Worm (Caenorhabditis elegans) whole organism, L2 larva: Measurements from ENCODE around the gene tftc-3.

ENCODE experiments used
- C34F6.9 ChIP-seq: fragments of 150-350 bp; optimal IDR thresholded peaks from 2 replicates; lab custom pipeline; 2014; ENCODE audit warnings: missing biosample characterization, missing genetic modification characterization
- F13H6.1 ChIP-seq: sonication (generic microtip); optimal IDR thresholded peaks from 2 replicates; lab custom pipeline; 2016; ENCODE audit warnings: missing genetic modification characterization, missing compliant biosample characterization
- R02D3.7 ChIP-seq: fragments of 150-350 bp; optimal IDR thresholded peaks from 2 replicates; lab custom pipeline; 2014; ENCODE audit warnings: missing biosample characterization, missing genetic modification characterization
- alr-1 ChIP-seq: fragments of 150-350 bp; optimal IDR thresholded peaks from 2 replicates; lab custom pipeline; 2014; ENCODE audit warnings: missing biosample characterization, missing genetic modification characterization
- aly-2 ChIP-seq: fragments of 150-350 bp; optimal IDR thresholded peaks from 2 replicates; lab custom pipeline; 2014; ENCODE audit warnings: missing biosample characterization, missing genetic modification characterization
- ama-1 ChIP-seq: fragments of 150-350 bp; optimal IDR thresholded peaks from 2 replicates; lab custom pipeline; 2018; ENCODE audit warnings: inconsistent platforms
- blmp-1 ChIP-seq: sonication (generic microtip); optimal IDR thresholded peaks from 2 replicates; lab custom pipeline; 2017; ENCODE audit warnings: missing genetic modification characterization, mild to moderate bottlenecking, missing compliant biosample characterization, antibody characterized with exemption, moderate library complexity; ENCODE audit not compliant: insufficient read depth
- ceh-16 ChIP-seq: fragments of 150-350 bp; optimal IDR thresholded peaks from 2 replicates; lab custom pipeline; 2014; ENCODE audit warnings: missing biosample characterization, missing genetic modification characterization
- ceh-82 ChIP-seq: fragments of 150-350 bp; optimal IDR thresholded peaks from 2 replicates; lab custom pipeline; 2014; ENCODE audit warnings: missing biosample characterization, missing genetic modification characterization
- crh-2 ChIP-seq: sonication (generic microtip); optimal IDR thresholded peaks from 2 replicates; lab custom pipeline; 2017; ENCODE audit warnings: missing biosample characterization, missing genetic modification characterization
- dmd-4 ChIP-seq: sonication (generic microtip); optimal IDR thresholded peaks from 2 replicates; lab custom pipeline; 2017; ENCODE audit warnings: missing biosample characterization, missing genetic modification characterization
- egl-27 ChIP-seq: sonication (generic microtip); optimal IDR thresholded peaks from 3 replicates; lab custom pipeline; 2017; ENCODE audit warnings: missing biosample characterization, missing genetic modification reagents, missing genetic modification characterization
- elt-1 ChIP-seq: fragments of 150-350 bp; optimal IDR thresholded peaks from 2 replicates; lab custom pipeline; 2014; ENCODE audit warnings: missing biosample characterization, missing genetic modification characterization
- elt-3 ChIP-seq: sonication (generic microtip); optimal IDR thresholded peaks from 2 replicates; lab custom pipeline; 2017; ENCODE audit warnings: missing biosample characterization, missing genetic modification characterization
- gmeb-1 ChIP-seq: fragments of 150-350 bp; optimal IDR thresholded peaks from 2 replicates; lab custom pipeline; 2014; ENCODE audit warnings: missing biosample characterization, missing genetic modification characterization
- lin-11 ChIP-seq: fragments of 150-350 bp; sonication (generic microtip); optimal IDR thresholded peaks from 2 replicates; lab custom pipeline; 2014; ENCODE audit warnings: missing biosample characterization, missing genetic modification characterization, inconsistent platforms, mixed read lengths
- lin-13 ChIP-seq: fragments of 150-350 bp; optimal IDR thresholded peaks from 2 replicates; lab custom pipeline; 2014; ENCODE audit warnings: missing biosample characterization, missing genetic modification reagents, missing genetic modification characterization
- lin-39 ChIP-seq: fragments of 150-350 bp; optimal IDR thresholded peaks from 2 replicates; lab custom pipeline; 2014; ENCODE audit warnings: missing biosample characterization, missing genetic modification reagents, missing genetic modification characterization
- lsy-2 ChIP-seq, 2 experiments: fragments of 150-350 bp in 1 of 2; sonication (generic microtip) in 1 of 2; optimal IDR thresholded peaks; 2 replicates each; lab custom pipeline; 2014 to 2017; ENCODE audit warnings: missing biosample characterization in 2 of 2, missing genetic modification characterization in 2 of 2
- mab-5 ChIP-seq: fragments of 150-350 bp; optimal IDR thresholded peaks from 2 replicates; lab custom pipeline; 2014; ENCODE audit warnings: missing biosample characterization, missing genetic modification characterization
- mbf-1 ChIP-seq: sonication (generic microtip); optimal IDR thresholded peaks from 2 replicates; lab custom pipeline; 2017; ENCODE audit warnings: missing biosample characterization, missing genetic modification characterization
- mdl-1 ChIP-seq, 2 experiments: fragments of 150-350 bp in 1 of 2; sonication (generic microtip) in 1 of 2; optimal IDR thresholded peaks; 2 replicates each; lab custom pipeline; 2017; ENCODE audit warnings: missing biosample characterization in 2 of 2, missing genetic modification characterization in 2 of 2
- nhr-10 ChIP-seq: sonication (generic microtip); optimal IDR thresholded peaks from 2 replicates; lab custom pipeline; 2017; ENCODE audit warnings: missing biosample characterization, missing genetic modification characterization
- nhr-12 ChIP-seq: fragments of 150-350 bp; optimal IDR thresholded peaks from 2 replicates; lab custom pipeline; 2014; ENCODE audit warnings: missing biosample characterization, missing genetic modification characterization
- nhr-129 ChIP-seq: fragments of 150-350 bp; optimal IDR thresholded peaks from 2 replicates; lab custom pipeline; 2014; ENCODE audit warnings: missing biosample characterization, missing genetic modification characterization
- nhr-21 ChIP-seq: fragments of 150-350 bp; optimal IDR thresholded peaks from 2 replicates; lab custom pipeline; 2014; ENCODE audit warnings: missing biosample characterization, missing genetic modification characterization
- nhr-25 ChIP-seq: fragments of 150-350 bp; sonication (generic microtip); optimal IDR thresholded peaks from 3 replicates; lab custom pipeline; 2014; ENCODE audit warnings: missing biosample characterization, missing genetic modification characterization
- nhr-77 ChIP-seq: fragments of 150-350 bp; optimal IDR thresholded peaks from 2 replicates; lab custom pipeline; 2014; ENCODE audit warnings: missing biosample characterization, missing genetic modification characterization
- peb-1 ChIP-seq: fragments of 150-350 bp; optimal IDR thresholded peaks from 2 replicates; lab custom pipeline; 2014; ENCODE audit warnings: missing biosample characterization, missing genetic modification characterization
- sma-3 ChIP-seq: sonication (generic microtip); optimal IDR thresholded peaks from 2 replicates; lab custom pipeline; 2016; ENCODE audit warnings: missing genetic modification reagents, missing genetic modification characterization, missing compliant biosample characterization
- snpc-4 ChIP-seq: fragments of 150-350 bp; optimal IDR thresholded peaks from 2 replicates; lab custom pipeline; 2014; ENCODE audit warnings: missing biosample characterization, missing genetic modification characterization
- unc-55 ChIP-seq: fragments of 150-350 bp; sonication (generic microtip); optimal IDR thresholded peaks from 3 replicates; lab custom pipeline; 2014; ENCODE audit warnings: missing biosample characterization, missing genetic modification reagents, missing genetic modification characterization
- unc-62 ChIP-seq: fragments of 150-350 bp; optimal IDR thresholded peaks from 2 replicates; lab custom pipeline; 2014; ENCODE audit warnings: missing biosample characterization, missing genetic modification reagents, missing genetic modification characterization
- zag-1 ChIP-seq: fragments of 150-350 bp; optimal IDR thresholded peaks from 2 replicates; lab custom pipeline; 2014; ENCODE audit warnings: missing biosample characterization, missing genetic modification characterization
- ztf-1 ChIP-seq: fragments of 200-800 bp; sonication (Bioruptor generic); conservative IDR thresholded peaks from 2 replicates; pipeline ENCODE4 v1.3.6; 2022; ENCODE audit warnings: missing genetic modification characterization, missing compliant biosample characterization
- ztf-11 ChIP-seq: sonication (generic microtip); optimal IDR thresholded peaks from 2 replicates; lab custom pipeline; 2017; ENCODE audit warnings: missing biosample characterization, missing genetic modification characterization
- ztf-4 ChIP-seq: fragments of 150-350 bp; optimal IDR thresholded peaks from 2 replicates; lab custom pipeline; 2014; ENCODE audit warnings: missing biosample characterization, missing genetic modification characterization

The tftc-3 gene

DNA sequence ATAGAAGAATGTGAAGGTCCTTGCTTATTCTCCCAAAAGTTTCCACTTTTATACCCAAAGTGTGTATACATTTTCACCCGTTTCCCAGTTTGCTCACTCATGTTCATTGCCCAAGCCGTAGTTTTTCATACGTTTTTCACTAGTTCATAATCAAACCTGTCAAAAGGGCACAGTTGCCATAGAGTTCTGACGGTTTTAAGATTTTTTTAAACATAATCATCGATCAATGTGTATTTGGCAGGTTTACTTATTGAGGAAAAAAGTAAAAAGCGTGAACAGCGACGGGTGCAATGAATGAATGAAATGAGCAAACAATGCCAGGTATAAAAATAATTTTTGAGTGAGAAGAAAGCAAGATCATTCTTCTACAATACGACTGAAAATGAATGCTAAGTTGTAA lies 11.2 kb upstream of the tftc-3 start, which contains the start of the genes fipr-5 and fipr-9:
fipr-5 (minus strand) TSS at position 101 of the 400 bp plus-strand sequence.
fipr-9 (plus strand) TSS at position 346 of the 400 bp plus-strand sequence.
- TF ChIP-seq lsy-2 (tag; optimal IDR thresholded peaks at IDR 0.05; lab: Kevin White, UChicago) = no peak
- no peak for TF ChIP-seq nhr-21 (tag; lab: Kevin White, UChicago)
- no peak for TF ChIP-seq R02D3.7 (tag; lab: Kevin White, UChicago)
- no peak for TF ChIP-seq snpc-4
- TF ChIP-seq nhr-10 = no peak
- no peak for TF ChIP-seq nhr-12 (tag; lab: Kevin White, UChicago)
- TF ChIP-seq ztf-4 (tag; lab: Kevin White, UChicago) = no peak
- no peak for TF ChIP-seq lin-13 (GFP tag; lab: Kevin White, UChicago)

DNA sequence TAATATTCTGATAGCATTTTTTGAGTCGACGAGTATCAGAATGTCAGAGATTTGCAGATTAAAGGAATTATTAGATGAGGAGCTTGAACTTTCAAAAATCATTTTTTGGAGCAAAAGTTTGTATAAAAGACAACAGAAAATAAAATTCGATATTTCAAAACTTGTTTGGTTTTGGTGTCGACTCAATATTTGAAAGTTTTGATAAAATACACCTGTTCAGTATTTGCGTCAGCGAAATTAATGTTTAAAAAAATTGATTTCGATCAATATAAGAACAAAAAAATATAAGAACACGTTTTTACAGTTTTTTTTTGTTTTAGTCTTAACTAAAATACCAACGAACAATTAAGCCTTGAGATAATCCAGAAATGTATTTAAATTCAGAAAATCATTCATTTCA lies 10.5 kb upstream of the tftc-3 start, which contains the start of gene C12D8.13:
C12D8.13 (minus strand) TSS at position 101 of the 400 bp plus-strand sequence.
- no peak for TF ChIP-seq lin-11 (tag; lab: Kevin White, UChicago)
- TF ChIP-seq blmp-1 (tag; lab: Kevin White, UChicago) = no peak
- no peak for TF ChIP-seq mbf-1
- TF ChIP-seq ztf-11 (tag; lab: Kevin White, UChicago) = no peak
- no peak for TF ChIP-seq elt-3
- no peak for TF ChIP-seq aly-2 (tag; lab: Kevin White, UChicago)
- TF ChIP-seq F13H6.1 (tag; lab: Kevin White, UChicago) = no peak
- TF ChIP-seq mab-5 (tag; lab: Kevin White, UChicago) = no peak
- no peak for TF ChIP-seq alr-1 (tag; lab: Kevin White, UChicago)
- TF ChIP-seq peb-1 = no peak

ce11 chrV:10216724-10217123 lies 6.6 kb upstream of the tftc-3 start, which contains the start of gene ZK856.14:
ZK856.14 (plus strand) TSS chrV:10217024.
- TF ChIP-seq blmp-1 (tag; lab: Kevin White, UChicago) = no peak
- TF ChIP-seq mdl-1 (tag; optimal IDR thresholded peaks at IDR 0.05; lab: Kevin White, UChicago) = no peak
- no peak for TF ChIP-seq nhr-77 (tag; lab: Kevin White, UChicago)
- TF ChIP-seq elt-1 (tag; lab: Kevin White, UChicago) = no peak
- no peak for TF ChIP-seq unc-55 (GFP tag; lab: Kevin White, UChicago)
- no peak for TF ChIP-seq sma-3 (GFP tag; lab: Kevin White, UChicago)
- TF ChIP-seq nhr-25 (tag; lab: Kevin White, UChicago) = no peak
- TF ChIP-seq nhr-129 (tag; lab: Kevin White, UChicago) = no peak
- no peak for TF ChIP-seq ceh-82 (tag; lab: Kevin White, UChicago)
- no peak for TF ChIP-seq zag-1 (tag; lab: Kevin White, UChicago)
- TF ChIP-seq unc-62 = no peak
- TF ChIP-seq ama-1 = no peak
- no peak for TF ChIP-seq ceh-16 (tag; lab: Kevin White, UChicago)
- TF ChIP-seq C34F6.9 = no peak
- no peak for TF ChIP-seq crh-2 (tag; lab: Kevin White, UChicago)
- TF ChIP-seq gmeb-1 (tag; lab: Kevin White, UChicago) = no peak
- no peak for TF ChIP-seq mbf-1
- TF ChIP-seq lin-11 (tag; lab: Kevin White, UChicago) = no peak
- TF ChIP-seq ztf-1 (GFP tag; lab: Robert Waterston, UW) = no peak
- no peak for TF ChIP-seq alr-1 (tag; lab: Kevin White, UChicago)

DNA sequence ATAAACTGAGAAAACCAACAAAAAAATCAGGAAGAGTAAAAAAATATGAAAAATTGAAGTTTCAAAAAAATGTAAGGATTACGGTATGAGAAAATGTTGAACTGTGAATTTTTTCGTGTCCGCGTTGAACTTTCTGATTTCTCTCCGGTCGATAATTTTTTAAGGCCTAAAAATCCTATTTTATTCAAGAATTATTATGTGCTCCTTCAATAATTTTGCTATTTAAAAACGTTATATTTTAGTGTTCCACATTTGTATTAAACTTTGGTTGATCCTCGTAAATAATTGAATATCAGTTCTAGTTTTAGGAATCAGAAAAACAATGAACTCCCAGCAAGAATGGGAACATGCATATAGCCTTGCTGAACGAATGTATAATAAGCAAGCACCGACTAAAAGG lies 2.5 kb upstream of the tftc-3 start, which contains the start of gene hpo-40:
hpo-40 (plus strand) TSS at position 301 of the 400 bp plus-strand sequence.
- no peak for TF ChIP-seq elt-3
- no peak for TF ChIP-seq snpc-4
- no peak for TF ChIP-seq nhr-12 (tag; lab: Kevin White, UChicago)
- no peak for TF ChIP-seq nhr-77 (tag; lab: Kevin White, UChicago)
- no peak for TF ChIP-seq unc-62
- TF ChIP-seq ama-1 = no peak
- no peak for TF ChIP-seq dmd-4 (tag; lab: Kevin White, UChicago)
- no peak for TF ChIP-seq ztf-11 (tag; lab: Kevin White, UChicago)
- TF ChIP-seq ceh-82 (tag; lab: Kevin White, UChicago) = no peak
- no peak for TF ChIP-seq mdl-1 (tag; optimal IDR thresholded peaks at IDR 0.05; lab: Kevin White, UChicago)
- TF ChIP-seq mab-5 (tag; lab: Kevin White, UChicago) = no peak
- no peak for TF ChIP-seq egl-27 (tag; lab: Kevin White, UChicago)
- TF ChIP-seq nhr-21 (tag; lab: Kevin White, UChicago) = no peak
- TF ChIP-seq nhr-10 = no peak
- no peak for TF ChIP-seq lin-39 (tag; lab: Kevin White, UChicago)
